Worm (Caenorhabditis elegans) whole organism, young adult: ENCODE results near the gene T24A6.20.

ENCODE experiments used
- B0035.1 ChIP-seq: sonication (generic microtip); optimal IDR thresholded peaks from 2 replicates; lab custom pipeline; 2016; ENCODE audit warnings: missing genetic modification characterization, mild to moderate bottlenecking, missing compliant biosample characterization, missing genotype, missing genetic modification reagents
- B0261.1 ChIP-seq: sonication (generic microtip); optimal IDR thresholded peaks from 2 replicates; lab custom pipeline; 2016; ENCODE audit warnings: mild to moderate bottlenecking, missing genetic modification characterization, moderate library complexity, missing compliant biosample characterization
- C06A6.2 ChIP-seq: fragments of 200-800 bp; sonication (Bioruptor generic); conservative IDR thresholded peaks from 2 replicates; pipeline ENCODE4 v1.3.6; 2022; ENCODE audit warnings: missing genetic modification characterization, missing compliant biosample characterization
- D2030.7 ChIP-seq: fragments of 200-800 bp; sonication (Bioruptor generic); IDR thresholded peaks from 2 replicates; pipeline ENCODE4 v1.3.6; 2022; ENCODE audit warnings: missing genetic modification reagents, missing genetic modification characterization, missing compliant biosample characterization
- F10E7.11 ChIP-seq: sonication (generic microtip); optimal IDR thresholded peaks from 2 replicates; lab custom pipeline; 2017; ENCODE audit warnings: mild to moderate bottlenecking, missing genetic modification characterization, moderate library complexity, missing compliant biosample characterization
- F22D6.2 ChIP-seq: sonication (generic microtip); optimal IDR thresholded peaks from 2 replicates; lab custom pipeline; 2016; ENCODE audit warnings: mild to moderate bottlenecking, missing genetic modification characterization, missing compliant biosample characterization
- F33H1.4 ChIP-seq: fragments of 200-800 bp; sonication (Bioruptor generic); IDR thresholded peaks from 2 replicates; pipeline ENCODE4 v1.3.6; 2022; ENCODE audit warnings: missing genetic modification reagents, missing genetic modification characterization, missing compliant biosample characterization
- F49E8.2 ChIP-seq: sonication (generic microtip); optimal IDR thresholded peaks from 3 replicates; lab custom pipeline; 2017; ENCODE audit warnings: missing genetic modification characterization, mild to moderate bottlenecking, missing compliant biosample characterization, antibody characterized with exemption, moderate library complexity; ENCODE audit not compliant: insufficient read depth
- F52B5.7 ChIP-seq: sonication (generic microtip); optimal IDR thresholded peaks from 2 replicates; lab custom pipeline; 2016; ENCODE audit warnings: mild to moderate bottlenecking, missing genetic modification characterization, missing compliant biosample characterization
- F55B11.4 ChIP-seq: sonication (generic microtip); optimal IDR thresholded peaks from 2 replicates; lab custom pipeline; 2016; ENCODE audit warnings: missing compliant biosample characterization, missing genetic modification characterization, borderline replicate concordance; ENCODE audit not compliant: insufficient read depth
- T07F8.4 ChIP-seq: sonication (generic microtip); optimal IDR thresholded peaks from 2 replicates; lab custom pipeline; 2016; ENCODE audit warnings: mild to moderate bottlenecking, missing genetic modification characterization, moderate library complexity, missing compliant biosample characterization
- T26A5.8 ChIP-seq: sonication (generic microtip); optimal IDR thresholded peaks from 2 replicates; lab custom pipeline; 2016; ENCODE audit warnings: missing genetic modification characterization, missing compliant biosample characterization
- Y53F4B.3 ChIP-seq: fragments of 200-800 bp; sonication (Bioruptor generic); IDR thresholded peaks from 2 replicates; pipeline ENCODE4 v1.3.6; 2022; ENCODE audit warnings: missing genetic modification reagents, missing genetic modification characterization, missing compliant biosample characterization
- Y95B8A.8 ChIP-seq: fragments of 200-800 bp; sonication (Bioruptor generic); IDR thresholded peaks from 2 replicates; pipeline ENCODE4 v1.3.6; 2022; ENCODE audit warnings: missing genetic modification reagents, missing genetic modification characterization, missing compliant biosample characterization
- ZK185.1 ChIP-seq: sonication (generic microtip); optimal IDR thresholded peaks from 2 replicates; lab custom pipeline; 2016; ENCODE audit warnings: mild to moderate bottlenecking, missing genetic modification characterization, missing compliant biosample characterization; ENCODE audit not compliant: poor library complexity, severe bottlenecking
- ama-1 ChIP-seq, 3 experiments: fragments of 150-350 bp in 1 of 3; sonication (generic microtip) in 2 of 3; optimal IDR thresholded peaks; 2 replicates each; lab custom pipeline; 2014 to 2018; ENCODE audit warnings: missing biosample characterization in 2 of 3, missing genetic modification characterization in 2 of 3, missing genetic modification reagents in 2 of 3
- aptf-3 ChIP-seq: fragments of 200-800 bp; sonication (Bioruptor generic); IDR thresholded peaks from 2 replicates; pipeline ENCODE4 v1.3.6; 2022; ENCODE audit warnings: missing genetic modification characterization, missing compliant biosample characterization
- attf-3 ChIP-seq: fragments of 200-800 bp; sonication (Bioruptor generic); conservative IDR thresholded peaks from 2 replicates; pipeline ENCODE4 v1.3.6; 2022; ENCODE audit warnings: missing genetic modification reagents, missing genetic modification characterization, missing compliant biosample characterization
- attf-6 ChIP-seq: fragments of 200-800 bp; sonication (Bioruptor generic); IDR thresholded peaks from 2 replicates; pipeline ENCODE4 v1.3.6; 2022; ENCODE audit warnings: missing genetic modification reagents, missing genetic modification characterization, missing compliant biosample characterization
- bed-2 ChIP-seq: fragments of 200-800 bp; sonication (Bioruptor generic); IDR thresholded peaks from 2 replicates; pipeline ENCODE4 v1.3.6; 2022; ENCODE audit warnings: missing genetic modification reagents, missing genetic modification characterization, missing compliant biosample characterization
- cebp-1 ChIP-seq, 2 experiments: fragments of 200-800 bp in 1 of 2; sonication (Bioruptor generic) in 1 of 2; sonication (generic microtip) in 1 of 2; IDR thresholded peaks in 1 of 2; optimal IDR thresholded peaks in 1 of 2; 2 replicates each; pipeline versions ENCODE4 v1.3.6 to Lab custom; 2017 to 2022; ENCODE audit warnings: missing compliant biosample characterization in 2 of 2, missing genetic modification characterization in 2 of 2, mild to moderate bottlenecking in 1 of 2, missing genetic modification reagents in 1 of 2, moderate library complexity in 1 of 2
- ceh-100 ChIP-seq: fragments of 200-800 bp; sonication (Bioruptor generic); IDR thresholded peaks from 2 replicates; pipeline ENCODE4 v1.3.6; 2022; ENCODE audit warnings: missing genetic modification reagents, missing genetic modification characterization, missing compliant biosample characterization
- ceh-27 ChIP-seq: fragments of 200-800 bp; sonication (Bioruptor generic); optimal IDR thresholded peaks from 2 replicates; lab custom pipeline; 2018; ENCODE audit warnings: mild to moderate bottlenecking, missing genetic modification characterization, moderate library complexity, missing compliant biosample characterization
- die-1 ChIP-seq: sonication (generic microtip); optimal IDR thresholded peaks from 2 replicates; lab custom pipeline; 2016; ENCODE audit warnings: missing genotype, mild to moderate bottlenecking, missing genetic modification characterization, missing compliant biosample characterization
- egl-44 ChIP-seq: fragments of 200-800 bp; sonication (Bioruptor generic); IDR thresholded peaks from 2 replicates; pipeline ENCODE4 v1.3.6; 2022; ENCODE audit warnings: missing genetic modification reagents, missing genetic modification characterization, missing compliant biosample characterization
- egrh-3 ChIP-seq: fragments of 200-800 bp; sonication (Bioruptor generic); IDR thresholded peaks from 2 replicates; pipeline ENCODE4 v1.3.6; 2022; ENCODE audit warnings: missing genetic modification reagents, missing genetic modification characterization, missing compliant biosample characterization
- hlh-12 ChIP-seq: sonication (generic microtip); optimal IDR thresholded peaks from 2 replicates; lab custom pipeline; 2016; ENCODE audit warnings: missing genetic modification characterization, missing compliant biosample characterization
- hmg-1.2 ChIP-seq: fragments of 200-800 bp; sonication (Bioruptor generic); IDR thresholded peaks from 2 replicates; pipeline ENCODE4 v1.3.6; 2022; ENCODE audit warnings: missing genetic modification reagents, missing genetic modification characterization, missing compliant biosample characterization
- hrde-1 ChIP-seq: sonication (generic microtip); optimal IDR thresholded peaks from 2 replicates; lab custom pipeline; 2016; ENCODE audit warnings: missing genetic modification characterization, mild to moderate bottlenecking, missing compliant biosample characterization, moderate library complexity, missing genotype, missing genetic modification reagents, borderline replicate concordance
- lag-1 ChIP-seq: fragments of 200-800 bp; sonication (Bioruptor generic); IDR thresholded peaks from 2 replicates; pipeline ENCODE4 v1.3.6; 2022; ENCODE audit warnings: missing genetic modification reagents, missing genetic modification characterization, missing compliant biosample characterization
- lin-26 ChIP-seq: fragments of 200-800 bp; sonication (Bioruptor generic); IDR thresholded peaks from 2 replicates; pipeline ENCODE4 v1.3.6; 2022; ENCODE audit warnings: missing genetic modification reagents, missing genetic modification characterization, missing compliant biosample characterization
- madf-3 ChIP-seq: fragments of 200-800 bp; sonication (Bioruptor generic); IDR thresholded peaks from 2 replicates; pipeline ENCODE4 v1.3.6; 2022; ENCODE audit warnings: missing genetic modification reagents, missing genetic modification characterization, missing compliant biosample characterization
- madf-6 ChIP-seq: fragments of 200-800 bp; sonication (Bioruptor generic); IDR thresholded peaks from 2 replicates; pipeline ENCODE4 v1.3.6; 2022; ENCODE audit warnings: missing genetic modification reagents, missing genetic modification characterization, missing compliant biosample characterization
- mel-28 ChIP-seq: sonication (generic microtip); optimal IDR thresholded peaks from 2 replicates; lab custom pipeline; 2016; ENCODE audit warnings: borderline replicate concordance, mild to moderate bottlenecking, missing genetic modification characterization, missing compliant biosample characterization
- nfya-2 ChIP-seq: fragments of 200-800 bp; sonication (Bioruptor generic); IDR thresholded peaks from 2 replicates; pipeline ENCODE4 v1.3.6; 2022; ENCODE audit warnings: missing genetic modification reagents, missing genetic modification characterization, missing compliant biosample characterization
- nhr-27 ChIP-seq: fragments of 200-800 bp; sonication (Bioruptor generic); optimal IDR thresholded peaks from 2 replicates; lab custom pipeline; 2018; ENCODE audit warnings: mild to moderate bottlenecking, missing genetic modification characterization, moderate library complexity, missing compliant biosample characterization
- pha-4 ChIP-seq: fragments of 150-350 bp; sonication (generic microtip); optimal IDR thresholded peaks from 2 replicates; lab custom pipeline; 2014; ENCODE audit warnings: missing biosample characterization, missing genetic modification reagents, missing genetic modification characterization
- rec-8 ChIP-seq, 2 experiments: sonication (generic microtip); optimal IDR thresholded peaks; 2 replicates each; lab custom pipeline; 2016; ENCODE audit warnings: mild to moderate bottlenecking in 2 of 2, missing genetic modification characterization in 2 of 2, missing genetic modification reagents in 2 of 2, missing genotype in 2 of 2, missing biosample characterization in 1 of 2, missing compliant biosample characterization in 1 of 2, moderate library complexity in 1 of 2
- rpc-1 ChIP-seq, 2 experiments: fragments of 150-350 bp in 1 of 2; sonication (generic microtip) in 1 of 2; optimal IDR thresholded peaks; 2 replicates each; lab custom pipeline; 2014 to 2018; ENCODE audit warnings: missing biosample characterization in 1 of 2, missing genetic modification characterization in 1 of 2, missing genetic modification reagents in 1 of 2, missing genotype in 1 of 2
- snpc-3.4 ChIP-seq: sonication (generic microtip); optimal IDR thresholded peaks from 2 replicates; lab custom pipeline; 2017; ENCODE audit warnings: missing genetic modification characterization, mild to moderate bottlenecking, missing compliant biosample characterization, antibody characterized with exemption, moderate library complexity, missing genotype, missing genetic modification reagents
- somi-1 ChIP-seq: fragments of 200-800 bp; sonication (Bioruptor generic); optimal IDR thresholded peaks from 2 replicates; lab custom pipeline; 2018; ENCODE audit warnings: mild to moderate bottlenecking, missing genetic modification characterization, missing compliant biosample characterization
- sptf-2 ChIP-seq: fragments of 200-800 bp; sonication (Bioruptor generic); optimal IDR thresholded peaks from 2 replicates; lab custom pipeline; 2018; ENCODE audit warnings: mild to moderate bottlenecking, missing genetic modification characterization, missing compliant biosample characterization
- tbp1 ChIP-seq: fragments of 200-800 bp; sonication (Bioruptor generic); optimal IDR thresholded peaks from 2 replicates; lab custom pipeline; 2018; ENCODE audit warnings: mild to moderate bottlenecking, missing genetic modification characterization, missing compliant biosample characterization
- tbx-9 ChIP-seq: sonication (generic microtip); optimal IDR thresholded peaks from 2 replicates; lab custom pipeline; 2016; ENCODE audit warnings: borderline replicate concordance, missing genetic modification characterization, inconsistent platforms, missing compliant biosample characterization
- zim-3 ChIP-seq: sonication (generic microtip); optimal IDR thresholded peaks from 2 replicates; lab custom pipeline; 2017; ENCODE audit warnings: mild to moderate bottlenecking, missing genetic modification characterization, moderate library complexity, missing compliant biosample characterization
- ztf-26 ChIP-seq: sonication (generic microtip); optimal IDR thresholded peaks from 2 replicates; lab custom pipeline; 2017; ENCODE audit warnings: missing genetic modification characterization, missing compliant biosample characterization

Gene T24A6.20

DNA sequence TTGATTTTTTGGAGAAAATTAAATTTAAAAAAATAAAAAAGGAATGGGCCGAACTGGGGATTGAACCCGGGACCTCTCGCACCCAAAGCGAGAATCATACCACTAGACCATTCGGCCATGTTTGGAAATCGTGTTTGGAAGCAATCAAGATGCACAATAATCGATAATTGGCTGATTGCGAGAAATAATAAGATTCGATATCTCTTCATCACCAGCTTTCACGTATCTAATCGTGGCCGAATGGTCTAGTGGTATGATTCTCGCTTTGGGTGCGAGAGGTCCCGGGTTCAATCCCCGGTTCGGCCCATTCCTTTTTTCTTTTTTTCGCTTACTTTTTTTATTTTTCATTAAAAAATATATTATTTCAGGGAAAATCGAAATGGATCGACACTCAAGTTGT lies 29.2 kb downstream of the T24A6.20 start (continued):
- TF ChIP-seq B0035.1 (tag; lab: Kevin White, UChicago): no peak
- TF ChIP-seq pha-4: no peak
- TF ChIP-seq bed-2: no peak
- TF ChIP-seq F49E8.2: peak; percentile 68
- TF ChIP-seq madf-3: 0 out of 2 replicates have a peak, but pooled peaks have one; percentile 14
- 0 out of 2 replicates have a peak, but pooled peaks have one; percentile 21 for TF ChIP-seq aptf-3 (GFP tag; lab: Robert Waterston, UW)
- TF ChIP-seq attf-3 (GFP tag; lab: Robert Waterston, UW): 0 out of 2 replicates have a peak, but pooled peaks have one; percentile 13
- no peak for TF ChIP-seq F55B11.4 (tag; lab: Kevin White, UChicago)
- peak; percentile 54 for TF ChIP-seq die-1
- peak; percentile 60 for TF ChIP-seq D2030.7 (GFP tag; lab: Robert Waterston, UW)
- no peak for TF ChIP-seq ztf-26 (tag; lab: Kevin White, UChicago)
- TF ChIP-seq F22D6.2: no peak
- TF ChIP-seq F52B5.7 (tag; lab: Kevin White, UChicago): no peak
- peak; percentile 62 for TF ChIP-seq snpc-3.4 (tag; lab: Kevin White, UChicago)
- TF ChIP-seq egrh-3 (GFP tag; lab: Robert Waterston, UW): no peak
- peak; percentile 58 for TF ChIP-seq rpc-1 (optimal IDR thresholded peaks at IDR 0.05; lab: Kevin White, UChicago)
- peak; percentile 76 for TF ChIP-seq rpc-1 (tag; optimal IDR thresholded peaks at IDR 0.05; lab: Kevin White, UChicago)
- TF ChIP-seq nfya-2: 0 out of 2 replicates have a peak, but pooled peaks have one; percentile 25
- TF ChIP-seq lag-1 (GFP tag; lab: Robert Waterston, UW): no peak
- TF ChIP-seq ceh-100: no peak
- TF ChIP-seq nhr-27 (tag; lab: Kevin White, UChicago): no peak
- TF ChIP-seq egl-44: no peak
- TF ChIP-seq tbx-9 (tag; lab: Kevin White, UChicago): no peak
- peak in 1 of 2 experiments; percentile 35 for TF ChIP-seq rec-8 (tag; optimal IDR thresholded peaks at IDR 0.05; lab: Kevin White, UChicago)
- TF ChIP-seq cebp-1 (GFP tag; IDR thresholded peaks at IDR 0.05; lab: Robert Waterston, UW): no peak
- peak; percentile 17 for TF ChIP-seq cebp-1 (tag; optimal IDR thresholded peaks at IDR 0.05; lab: Kevin White, UChicago)
- peak; percentile 25 for TF ChIP-seq T07F8.4 (tag; lab: Kevin White, UChicago)
- TF ChIP-seq ceh-27 (GFP tag; lab: Kevin White, UChicago): no peak
- 0 out of 2 replicates have a peak, but pooled peaks have one; percentile 13 for TF ChIP-seq attf-6
- peak; percentile 79 for TF ChIP-seq lin-26 (GFP tag; lab: Robert Waterston, UW)
- no peak for TF ChIP-seq hlh-12
- TF ChIP-seq T26A5.8 (tag; lab: Kevin White, UChicago): no peak
- no peak for TF ChIP-seq C06A6.2 (GFP tag; lab: Robert Waterston, UW)
- TF ChIP-seq madf-6 (GFP tag; lab: Robert Waterston, UW): peak; percentile 44; the same call in 1 of the 2 replicates
- TF ChIP-seq sptf-2 (GFP tag; lab: Kevin White, UChicago): no peak
- TF ChIP-seq hmg-1.2 (GFP tag; lab: Robert Waterston, UW): peak; percentile 41; the same call in 1 of the 2 replicates
- peak; percentile 65 for TF ChIP-seq B0261.1 (tag; lab: Kevin White, UChicago)
- peak; percentile 87 for TF ChIP-seq tbp1 (GFP tag; lab: Kevin White, UChicago)
- TF ChIP-seq zim-3 (tag; lab: Kevin White, UChicago): no peak
- TF ChIP-seq Y95B8A.8: no peak
- TF ChIP-seq hrde-1 (tag; lab: Kevin White, UChicago): no peak
- peak; percentile 28; the same call in 1 of the 2 replicates for TF ChIP-seq Y53F4B.3 (GFP tag; lab: Robert Waterston, UW)
- TF ChIP-seq somi-1 (GFP tag; lab: Kevin White, UChicago): no peak
- no peak for TF ChIP-seq F10E7.11 (tag; lab: Kevin White, UChicago)
- TF ChIP-seq F33H1.4 (GFP tag; lab: Robert Waterston, UW): 0 out of 2 replicates have a peak, but pooled peaks have one; percentile 13
- TF ChIP-seq ama-1 (optimal IDR thresholded peaks at IDR 0.05; lab: Kevin White, UChicago): no peak
- peak in 1 of 2 experiments; percentile 86 for TF ChIP-seq ama-1 (GFP tag; optimal IDR thresholded peaks at IDR 0.05; lab: Kevin White, UChicago)
- TF ChIP-seq ZK185.1 (tag; lab: Kevin White, UChicago): no peak
- TF ChIP-seq mel-28 (tag; lab: Kevin White, UChicago): no peak
